Fruit fly (Drosophila melanogaster) whole organism, embryonic: ENCODE data around the gene plx.
A peak's percentile ranks its signal among the peaks of the same experiment; 100 is the strongest.

Experiments
- Adf1 ChIP-seq: fragments of 200-800 bp; sonication (Bioruptor generic); IDR thresholded peaks from 2 replicates; pipeline ENCODE4 v1.3.6; 2022; ENCODE audit warnings: missing biosample characterization, missing genetic modification characterization
- Aef1 ChIP-seq: fragments of 200-800 bp; sonication (Bioruptor generic); IDR thresholded peaks from 3 replicates; pipeline ENCODE4 v1.3.6; 2022; ENCODE audit warnings: missing biosample characterization, missing genetic modification characterization
- Bteb2 ChIP-seq: fragments of 200-800 bp; sonication (Bioruptor generic); optimal IDR thresholded peaks from 2 replicates; lab custom pipeline; 2016; ENCODE audit warnings: missing biosample characterization, missing genetic modification characterization
- CG10321 ChIP-seq: fragments of 200-800 bp; sonication (Bioruptor generic); IDR thresholded peaks from 2 replicates; pipeline ENCODE4 v1.3.6; 2022; ENCODE audit warnings: missing biosample characterization, missing genetic modification characterization
- CG10543 ChIP-seq: fragments of 200-800 bp; sonication (Bioruptor generic); optimal IDR thresholded peaks from 3 replicates; lab custom pipeline; 2017; ENCODE audit warnings: missing biosample characterization, mild to moderate bottlenecking, missing genetic modification characterization, moderate library complexity
- CG12236 ChIP-seq: fragments of 200-800 bp; sonication (Bioruptor generic); optimal IDR thresholded peaks from 2 replicates; lab custom pipeline; 2016; ENCODE audit warnings: missing biosample characterization, missing genetic modification characterization
- CG12769 ChIP-seq: fragments of 200-800 bp; sonication (Bioruptor generic); optimal IDR thresholded peaks from 2 replicates; lab custom pipeline; 2019; ENCODE audit warnings: missing biosample characterization, mild to moderate bottlenecking, missing genetic modification characterization, moderate library complexity
- CG13123 ChIP-seq: fragments of 200-800 bp; sonication (Bioruptor generic); optimal IDR thresholded peaks from 2 replicates; lab custom pipeline; 2016; ENCODE audit warnings: missing biosample characterization, missing genetic modification characterization
- CG13296 ChIP-seq: fragments of 200-800 bp; sonication (Bioruptor generic); optimal IDR thresholded peaks from 3 replicates; lab custom pipeline; 2018; ENCODE audit warnings: missing biosample characterization, mild to moderate bottlenecking, missing genetic modification characterization
- CG13894 ChIP-seq: fragments of 200-800 bp; sonication (Bioruptor generic); optimal IDR thresholded peaks from 3 replicates; lab custom pipeline; 2018; ENCODE audit warnings: missing biosample characterization, mild to moderate bottlenecking, missing genetic modification characterization, moderate library complexity
- CG1647 ChIP-seq: fragments of 200-800 bp; sonication (Bioruptor generic); optimal IDR thresholded peaks from 3 replicates; lab custom pipeline; 2016; ENCODE audit warnings: missing biosample characterization, missing genetic modification characterization
- CG1792 ChIP-seq: fragments of 200-800 bp; sonication (Bioruptor generic); optimal IDR thresholded peaks from 2 replicates; lab custom pipeline; 2016; ENCODE audit warnings: missing biosample characterization, missing genetic modification characterization
- CG18619 ChIP-seq: fragments of 200-800 bp; sonication (Bioruptor generic); optimal IDR thresholded peaks from 3 replicates; lab custom pipeline; 2017; ENCODE audit warnings: missing biosample characterization, mild to moderate bottlenecking, missing genetic modification characterization
- CG2199 ChIP-seq: fragments of 200-800 bp; sonication (Bioruptor generic); IDR thresholded peaks from 3 replicates; pipeline ENCODE4 v1.3.6; 2022; ENCODE audit warnings: missing biosample characterization, missing genetic modification characterization
- CG31365 ChIP-seq: fragments of 200-800 bp; sonication (Bioruptor generic); optimal IDR thresholded peaks from 2 replicates; lab custom pipeline; 2018; ENCODE audit warnings: missing biosample characterization, mild to moderate bottlenecking, missing genetic modification characterization
- CG31388 ChIP-seq: fragments of 200-800 bp; sonication (Bioruptor generic); optimal IDR thresholded peaks from 2 replicates; lab custom pipeline; 2016; ENCODE audit warnings: missing biosample characterization, missing genetic modification characterization
- CG3847 ChIP-seq: fragments of 200-800 bp; sonication (Bioruptor generic); IDR thresholded peaks from 2 replicates; pipeline ENCODE4 v1.3.6; 2022; ENCODE audit warnings: missing biosample characterization, missing genetic modification characterization
- CG4820 ChIP-seq: fragments of 200-800 bp; sonication (Bioruptor generic); optimal IDR thresholded peaks from 3 replicates; lab custom pipeline; 2016; ENCODE audit warnings: missing biosample characterization, missing genetic modification characterization
- CG7372 ChIP-seq: fragments of 200-800 bp; sonication (Bioruptor generic); IDR thresholded peaks from 2 replicates; pipeline ENCODE4 v1.3.6; 2022; ENCODE audit warnings: missing biosample characterization, missing genetic modification characterization
- CG8281 ChIP-seq: fragments of 200-800 bp; sonication (Bioruptor generic); optimal IDR thresholded peaks from 2 replicates; lab custom pipeline; 2018; ENCODE audit warnings: missing biosample characterization, mild to moderate bottlenecking, missing genetic modification characterization, moderate library complexity
- CG8924 ChIP-seq: fragments of 200-800 bp; optimal IDR thresholded peaks from 3 replicates; lab custom pipeline; 2019; ENCODE audit warnings: missing biosample characterization, mild to moderate bottlenecking, missing genetic modification characterization, moderate library complexity
- Deaf1 ChIP-seq: fragments of 200-800 bp; optimal IDR thresholded peaks from 3 replicates; lab custom pipeline; 2019; ENCODE audit warnings: missing biosample characterization, mild to moderate bottlenecking, missing genetic modification characterization, moderate library complexity
- Drgx ChIP-seq: fragments of 200-800 bp; sonication (Bioruptor generic); IDR thresholded peaks from 2 replicates; pipeline ENCODE4 v1.3.6; 2022; ENCODE audit warnings: missing biosample characterization, missing genetic modification characterization
- Fer3 ChIP-seq: fragments of 200-800 bp; sonication (Bioruptor generic); optimal IDR thresholded peaks from 2 replicates; lab custom pipeline; 2018; ENCODE audit warnings: missing biosample characterization, mild to moderate bottlenecking, missing genetic modification characterization, moderate library complexity
- HHEX ChIP-seq: fragments of 200-800 bp; sonication (Bioruptor generic); optimal IDR thresholded peaks from 3 replicates; lab custom pipeline; 2017; ENCODE audit warnings: missing biosample characterization, mild to moderate bottlenecking, missing genetic modification characterization, missing genetic modification reagents
- HLH3B ChIP-seq: fragments of 200-800 bp; sonication (Bioruptor generic); IDR thresholded peaks from 2 replicates; pipeline ENCODE4 v1.3.6; 2022; ENCODE audit warnings: missing biosample characterization, missing genetic modification characterization
- Hr51 ChIP-seq, 2 experiments: fragments of 200-800 bp; sonication (Bioruptor generic); optimal IDR thresholded peaks; 2 replicates in 1 of 2; 3 replicates in 1 of 2; lab custom pipeline; 2016 to 2018; ENCODE audit warnings: missing biosample characterization in 2 of 2, missing genetic modification characterization in 2 of 2, mild to moderate bottlenecking in 1 of 2, moderate library complexity in 1 of 2
- Meics ChIP-seq: fragments of 200-800 bp; sonication (Bioruptor generic); optimal IDR thresholded peaks from 2 replicates; lab custom pipeline; 2017; ENCODE audit warnings: missing biosample characterization, mild to moderate bottlenecking, missing genetic modification characterization
- NFAT ChIP-seq: fragments of 200-800 bp; sonication (Bioruptor generic); IDR thresholded peaks from 2 replicates; pipeline ENCODE4 v1.3.6; 2022; ENCODE audit warnings: missing biosample characterization, missing genetic modification characterization
- Sox100B ChIP-seq: fragments of 200-800 bp; sonication (Bioruptor generic); optimal IDR thresholded peaks from 3 replicates; lab custom pipeline; 2018; ENCODE audit warnings: missing biosample characterization, mild to moderate bottlenecking, missing genetic modification characterization
- ab ChIP-seq: fragments of 200-800 bp; sonication (Bioruptor generic); optimal IDR thresholded peaks from 2 replicates; lab custom pipeline; 2016; ENCODE audit warnings: missing biosample characterization, missing genetic modification characterization
- abd-A ChIP-seq: fragments of 200-800 bp; sonication (Bioruptor generic); optimal IDR thresholded peaks from 3 replicates; lab custom pipeline; 2019; ENCODE audit warnings: missing biosample characterization, mild to moderate bottlenecking, missing genetic modification characterization, moderate library complexity
- az2 ChIP-seq: fragments of 200-800 bp; sonication (Bioruptor generic); optimal IDR thresholded peaks from 3 replicates; lab custom pipeline; 2016; ENCODE audit warnings: missing biosample characterization, missing genetic modification characterization
- bowl ChIP-seq: fragments of 200-800 bp; sonication (Bioruptor generic); IDR thresholded peaks from 2 replicates; pipeline ENCODE4 v1.3.6; 2022; ENCODE audit warnings: missing biosample characterization, missing genetic modification characterization
- croc ChIP-seq: fragments of 200-800 bp; sonication (Bioruptor generic); conservative IDR thresholded peaks from 3 replicates; pipeline ENCODE4 v1.3.6; 2022; ENCODE audit warnings: missing biosample characterization, missing genetic modification characterization
- da ChIP-seq: fragments of 200-800 bp; sonication (Bioruptor generic); optimal IDR thresholded peaks from 2 replicates; lab custom pipeline; 2016; ENCODE audit warnings: missing biosample characterization, missing genetic modification characterization
- dan ChIP-seq: fragments of 200-800 bp; sonication (Bioruptor generic); IDR thresholded peaks from 2 replicates; pipeline ENCODE4 v1.3.6; 2022; ENCODE audit warnings: missing biosample characterization, missing genetic modification characterization
- eyg ChIP-seq: fragments of 200-800 bp; sonication (Bioruptor generic); optimal IDR thresholded peaks from 3 replicates; lab custom pipeline; 2016; ENCODE audit warnings: missing biosample characterization, missing genetic modification characterization
- fd3F ChIP-seq: fragments of 200-800 bp; sonication (Bioruptor generic); optimal IDR thresholded peaks from 2 replicates; lab custom pipeline; 2018; ENCODE audit warnings: missing biosample characterization, mild to moderate bottlenecking, missing genetic modification characterization, moderate library complexity
- gem ChIP-seq: fragments of 200-800 bp; sonication (Bioruptor generic); optimal IDR thresholded peaks from 2 replicates; lab custom pipeline; 2019; ENCODE audit warnings: missing biosample characterization, mild to moderate bottlenecking, missing genetic modification characterization, moderate library complexity
- gt ChIP-seq: fragments of 200-800 bp; sonication (Bioruptor generic); IDR thresholded peaks from 2 replicates; pipeline ENCODE4 v1.3.6; 2022; ENCODE audit warnings: missing biosample characterization, missing genetic modification characterization
- lab ChIP-seq: fragments of 200-800 bp; sonication (Bioruptor generic); optimal IDR thresholded peaks from 3 replicates; lab custom pipeline; 2017; ENCODE audit warnings: missing biosample characterization, missing genetic modification characterization, mild to moderate bottlenecking, moderate library complexity, missing genetic modification reagents
- nerfin-1 ChIP-seq: fragments of 200-800 bp; sonication (Bioruptor generic); optimal IDR thresholded peaks from 3 replicates; lab custom pipeline; 2019; ENCODE audit warnings: missing biosample characterization, mild to moderate bottlenecking, missing genetic modification characterization, moderate library complexity
- run ChIP-seq: fragments of 200-800 bp; sonication (Bioruptor generic); optimal IDR thresholded peaks from 3 replicates; lab custom pipeline; 2018; ENCODE audit warnings: missing biosample characterization, mild to moderate bottlenecking, missing genetic modification characterization
- sens ChIP-seq: fragments of 200-800 bp; sonication (Bioruptor generic); peaks from one replicate; lab custom pipeline; 2016; ENCODE audit warnings: missing biosample characterization, missing genetic modification characterization
- sens-2 ChIP-seq: fragments of 200-800 bp; sonication (Bioruptor generic); IDR thresholded peaks from 2 replicates; pipeline ENCODE4 v1.3.6; 2022; ENCODE audit warnings: missing biosample characterization, missing genetic modification characterization
- sima ChIP-seq: fragments of 200-800 bp; sonication (Bioruptor generic); optimal IDR thresholded peaks from 2 replicates; lab custom pipeline; 2016; ENCODE audit warnings: missing biosample characterization, missing genetic modification characterization
- slbo ChIP-seq: fragments of 200-800 bp; sonication (Bioruptor generic); IDR thresholded peaks from 2 replicates; pipeline ENCODE4 v1.3.6; 2022; ENCODE audit warnings: missing biosample characterization, missing genetic modification characterization
- so ChIP-seq: fragments of 200-800 bp; sonication (Bioruptor generic); IDR thresholded peaks from 3 replicates; pipeline ENCODE4 v1.3.6; 2022; ENCODE audit warnings: missing biosample characterization, missing genetic modification characterization
- vfl ChIP-seq: fragments of 200-800 bp; sonication (Bioruptor generic); optimal IDR thresholded peaks from 2 replicates; lab custom pipeline; 2016; ENCODE audit warnings: missing biosample characterization, missing genetic modification characterization
- z ChIP-seq: fragments of 200-800 bp; sonication (Bioruptor generic); IDR thresholded peaks from 3 replicates; pipeline ENCODE4 v1.3.6; 2022; ENCODE audit warnings: missing biosample characterization, missing genetic modification characterization

The plx gene

DNA sequence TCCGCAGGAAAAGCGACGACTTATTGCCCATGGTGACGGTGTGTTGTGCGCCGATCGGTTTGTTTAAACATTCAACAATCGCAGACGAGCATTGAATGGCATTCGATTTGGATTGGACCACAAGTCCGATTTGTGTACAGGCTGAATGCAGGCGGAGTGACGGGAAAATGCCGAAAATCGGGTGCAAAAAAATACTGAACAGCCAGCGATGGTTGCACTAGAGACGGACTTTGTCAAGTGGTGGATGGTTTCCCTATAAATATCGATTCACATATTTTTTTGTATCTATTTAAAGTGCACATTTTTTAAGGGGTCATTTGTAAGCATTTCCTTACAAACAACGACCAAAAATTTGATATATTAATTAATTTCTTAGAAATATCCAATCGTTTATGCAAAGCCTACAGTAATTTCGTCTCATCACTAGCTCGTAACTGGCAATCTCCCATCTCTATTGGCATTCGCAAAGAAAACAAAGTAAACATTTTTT is 30.9 kb upstream of the plx start, which contains the start of the genes elm and MED27 (continued):
- TF ChIP-seq croc (peak; percentile 90), Deaf1 (tag; lab: Kevin White, UChicago) (peak; percentile 68), Sox100B (GFP tag; lab: Kevin White, UChicago) (peak; percentile 77), HHEX (peak; percentile 87), CG1647 (GFP tag; lab: Kevin White, UChicago) (peak; percentile 89), Bteb2 (GFP tag; lab: Kevin White, UChicago) (peak; percentile 90), Hr51 (GFP tag; optimal IDR thresholded peaks at IDR 0.05; lab: Kevin White, UChicago) (peak; percentile 88 to 92), CG18619 (GFP tag; lab: Kevin White, UChicago) (peak; percentile 86), az2 (peak; percentile 96), Drgx (GFP tag; lab: Robert Waterston, UW) (peak; percentile 81), CG4820 (GFP tag; lab: Kevin White, UChicago) (peak; percentile 91), CG13123 (peak; percentile 89), CG31388 (GFP tag; lab: Kevin White, UChicago) (peak; percentile 90), sima (GFP tag; lab: Kevin White, UChicago) (peak; percentile 41), CG13296 (GFP tag; lab: Kevin White, UChicago) (peak; percentile 81), NFAT (GFP tag; lab: Robert Waterston, UW) (peak; percentile 94), CG31365 (tag; lab: Kevin White, UChicago) (no peak), z (GFP tag; lab: Robert Waterston, UW) (no peak; the same call in 2 of the 3 replicates), CG8281 (tag; lab: Kevin White, UChicago) (peak; percentile 69), Aef1 (GFP tag; lab: Robert Waterston, UW) (peak; percentile 95), bowl (GFP tag; lab: Robert Waterston, UW) (0 out of 2 replicates have a peak, but pooled peaks have one; percentile 42), vfl (GFP tag; lab: Kevin White, UChicago) (peak; percentile 94), abd-A (tag; lab: Kevin White, UChicago) (no peak), Meics (GFP tag; lab: Kevin White, UChicago) (peak; percentile 87), gem (peak; percentile 96), CG3847 (GFP tag; lab: Robert Waterston, UW) (peak; percentile 96), CG10321 (GFP tag; lab: Robert Waterston, UW) (peak; percentile 48; the same call in 1 of the 2 replicates), nerfin-1 (tag; lab: Kevin White, UChicago) (peak; percentile 84), eyg (GFP tag; lab: Kevin White, UChicago) (peak; percentile 75), slbo (GFP tag; lab: Robert Waterston, UW) (peak; percentile 97), ab (GFP tag; lab: Kevin White, UChicago) (peak; percentile 80), fd3F (peak; percentile 91), sens-2 (GFP tag; lab: Robert Waterston, UW) (peak; percentile 73; the same call in 1 of the 2 replicates), CG12769 (tag; lab: Kevin White, UChicago) (peak; percentile 85), Adf1 (GFP tag; lab: Robert Waterston, UW) (peak; percentile 74), HLH3B (peak; percentile 91), dan (GFP tag; lab: Robert Waterston, UW) (peak; percentile 92), lab (GFP tag; lab: Kevin White, UChicago) (peak; percentile 89), CG12236 (peak; percentile 60), CG10543 (GFP tag; lab: Kevin White, UChicago) (peak; percentile 94), da (GFP tag; lab: Kevin White, UChicago) (peak; percentile 78), CG2199 (GFP tag; lab: Robert Waterston, UW) (0 out of 3 replicates have a peak, but pooled peaks have one; percentile 67), CG1792 (peak; percentile 73), sens (peak; percentile 99), gt (GFP tag; lab: Robert Waterston, UW) (peak; percentile 85), run (tag; lab: Kevin White, UChicago) (peak; percentile 48), so (GFP tag; lab: Robert Waterston, UW) (peak; percentile 89; the same call in 2 of the 3 replicates), CG7372 (peak; percentile 95), CG13894 (peak; percentile 92), CG8924 (tag; lab: Kevin White, UChicago) (peak; percentile 92), Fer3 (peak; percentile 89)
